Worm (Caenorhabditis elegans) whole organism, L2 larva: Measurements from ENCODE around the gene R10F2.5.

ENCODE experiments used
- lin-39 ChIP-seq: fragments of 150-350 bp; optimal IDR thresholded peaks from 2 replicates; lab custom pipeline; 2014; ENCODE audit warnings: missing biosample characterization, missing genetic modification reagents, missing genetic modification characterization
- skn-1 ChIP-seq: sonication (generic microtip); optimal IDR thresholded peaks from 2 replicates; lab custom pipeline; 2017; ENCODE audit warnings: missing biosample characterization, missing genetic modification characterization
- zag-1 ChIP-seq: fragments of 150-350 bp; optimal IDR thresholded peaks from 2 replicates; lab custom pipeline; 2014; ENCODE audit warnings: missing biosample characterization, missing genetic modification characterization

DNA sequence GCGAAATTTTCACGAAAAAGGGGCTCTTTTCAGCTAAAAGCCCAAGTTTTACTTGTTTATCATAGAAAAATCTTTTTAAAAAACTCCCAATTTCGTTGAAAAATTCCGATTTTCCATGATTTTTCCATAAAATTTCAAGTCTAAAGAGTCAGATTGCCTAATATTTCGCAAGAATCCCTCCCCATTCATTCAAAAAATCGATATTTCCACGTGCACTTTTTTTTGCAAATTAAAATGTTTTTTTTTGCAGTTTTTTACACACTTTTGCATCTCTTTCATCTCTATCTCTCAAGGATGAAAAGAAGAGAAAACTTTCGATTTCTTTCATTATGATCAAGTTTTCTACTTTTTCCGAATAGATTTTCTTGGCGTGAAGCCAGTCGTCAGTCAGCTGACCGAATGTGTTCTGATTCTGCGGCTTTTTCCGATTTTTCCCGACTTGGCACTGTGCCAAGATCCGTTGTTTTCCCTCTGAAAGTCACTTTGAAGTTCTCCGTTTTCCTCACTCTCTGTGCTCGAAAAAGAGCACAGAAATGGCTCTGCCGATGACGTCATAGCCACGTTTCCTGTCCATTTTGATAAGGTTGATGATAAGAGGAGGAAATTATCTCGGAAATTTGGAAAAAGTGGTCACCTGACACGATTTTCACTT, 23.9 kb upstream of the R10F2.5 start:
- TF ChIP-seq lin-39 (tag; lab: Kevin White, UChicago) (no peak), skn-1 (tag; lab: Kevin White, UChicago) (no peak), zag-1 (tag; lab: Kevin White, UChicago) (no peak)
